Fruit fly (Drosophila melanogaster) whole organism, embryonic: ENCODE results near the gene CG13898.

Experiments used
- Awh ChIP-seq: fragments of 200-800 bp; sonication (Bioruptor generic); IDR thresholded peaks from 2 replicates; pipeline ENCODE4, ENCODE4 v1.3.6; 2022; ENCODE audit warnings: missing biosample characterization, missing genetic modification characterization
- CG10274 ChIP-seq: fragments of 200-800 bp; sonication (Bioruptor generic); optimal IDR thresholded peaks from 3 replicates; lab custom pipeline; 2017; ENCODE audit warnings: missing biosample characterization, mild to moderate bottlenecking, missing genetic modification characterization
- CG10959 ChIP-seq: fragments of 200-800 bp; sonication (Bioruptor generic); IDR thresholded peaks from 2 replicates; pipeline ENCODE4 v1.3.6; 2022; ENCODE audit warnings: missing biosample characterization, missing genetic modification characterization
- CG11085 ChIP-seq: fragments of 200-800 bp; sonication (Bioruptor generic); IDR thresholded peaks from 2 replicates; pipeline ENCODE4 v1.3.6; 2022; ENCODE audit warnings: missing biosample characterization, missing genetic modification characterization
- CG13424 ChIP-seq: fragments of 200-800 bp; sonication (Bioruptor generic); optimal IDR thresholded peaks from 2 replicates; lab custom pipeline; 2019; ENCODE audit warnings: missing biosample characterization, mild to moderate bottlenecking, missing genetic modification characterization, moderate library complexity
- CG14050 ChIP-seq: fragments of 200-800 bp; sonication (Bioruptor generic); IDR thresholded peaks from 3 replicates; pipeline ENCODE4 v1.3.6; 2022; ENCODE audit warnings: missing biosample characterization, missing genetic modification characterization
- CG14710 ChIP-seq: fragments of 200-800 bp; sonication (Bioruptor generic); optimal IDR thresholded peaks from 3 replicates; lab custom pipeline; 2019; ENCODE audit warnings: missing biosample characterization, mild to moderate bottlenecking, missing genetic modification characterization, moderate library complexity
- CG15073 ChIP-seq: fragments of 200-800 bp; sonication (Bioruptor generic); optimal IDR thresholded peaks from 2 replicates; lab custom pipeline; 2016; ENCODE audit warnings: missing biosample characterization, missing genetic modification characterization
- CG1603 ChIP-seq: fragments of 200-800 bp; sonication (Bioruptor generic); optimal IDR thresholded peaks from 2 replicates; lab custom pipeline; 2019; ENCODE audit warnings: missing biosample characterization, mild to moderate bottlenecking, missing genetic modification characterization, moderate library complexity
- CG1792 ChIP-seq: fragments of 200-800 bp; sonication (Bioruptor generic); optimal IDR thresholded peaks from 2 replicates; lab custom pipeline; 2016; ENCODE audit warnings: missing biosample characterization, missing genetic modification characterization
- CG2889 ChIP-seq: fragments of 200-800 bp; sonication (Bioruptor generic); IDR thresholded peaks from 3 replicates; pipeline ENCODE4 v1.3.6; 2022; ENCODE audit warnings: missing biosample characterization, missing genetic modification characterization
- CG34422 ChIP-seq: fragments of 200-800 bp; sonication (Bioruptor generic); IDR thresholded peaks from 3 replicates; pipeline ENCODE4 v1.3.6; 2022; ENCODE audit warnings: missing biosample characterization, missing genetic modification characterization
- CG4617 ChIP-seq: fragments of 200-800 bp; sonication (Bioruptor generic); optimal IDR thresholded peaks from 3 replicates; lab custom pipeline; 2016; ENCODE audit warnings: missing biosample characterization, missing genetic modification characterization, borderline replicate concordance
- CG5245 ChIP-seq: fragments of 200-800 bp; sonication (Bioruptor generic); optimal IDR thresholded peaks from 3 replicates; lab custom pipeline; 2016; ENCODE audit warnings: missing biosample characterization, missing genetic modification characterization
- CG6689 ChIP-seq: fragments of 200-800 bp; sonication (Bioruptor generic); IDR thresholded peaks from 2 replicates; pipeline ENCODE4 v1.3.6; 2022; ENCODE audit warnings: missing biosample characterization, missing genetic modification characterization
- CG8290 ChIP-seq, 3 experiments: fragments of 200-800 bp; sonication (Bioruptor generic); optimal IDR thresholded peaks; 2 replicates each; lab custom pipeline; 2016 to 2019; ENCODE audit warnings: missing biosample characterization in 3 of 3, missing genetic modification characterization in 3 of 3, mild to moderate bottlenecking in 2 of 3, moderate library complexity in 1 of 3
- CG8359 ChIP-seq: fragments of 200-800 bp; sonication (Bioruptor generic); optimal IDR thresholded peaks from 2 replicates; lab custom pipeline; 2017; ENCODE audit warnings: missing biosample characterization, mild to moderate bottlenecking, missing genetic modification characterization, borderline replicate concordance
- CG8924 ChIP-seq: fragments of 200-800 bp; optimal IDR thresholded peaks from 3 replicates; lab custom pipeline; 2019; ENCODE audit warnings: missing biosample characterization, mild to moderate bottlenecking, missing genetic modification characterization, moderate library complexity
- CHES-1-like ChIP-seq: fragments of 200-800 bp; sonication (Bioruptor generic); optimal IDR thresholded peaks from 2 replicates; lab custom pipeline; 2016; ENCODE audit warnings: missing biosample characterization, missing genetic modification characterization
- CoRest ChIP-seq: fragments of 200-800 bp; sonication (Bioruptor generic); optimal IDR thresholded peaks from 3 replicates; lab custom pipeline; 2018; ENCODE audit warnings: missing biosample characterization, mild to moderate bottlenecking, missing genetic modification characterization, moderate library complexity
- CrebB ChIP-seq: fragments of 200-800 bp; sonication (Bioruptor generic); optimal IDR thresholded peaks from 3 replicates; lab custom pipeline; 2018; ENCODE audit warnings: missing biosample characterization, mild to moderate bottlenecking, missing genetic modification characterization
- Fer3 ChIP-seq: fragments of 200-800 bp; sonication (Bioruptor generic); optimal IDR thresholded peaks from 2 replicates; lab custom pipeline; 2018; ENCODE audit warnings: missing biosample characterization, mild to moderate bottlenecking, missing genetic modification characterization, moderate library complexity
- Lim3 ChIP-seq: fragments of 200-800 bp; sonication (Bioruptor generic); IDR thresholded peaks from 2 replicates; pipeline ENCODE4 v1.3.6; 2022; ENCODE audit warnings: missing biosample characterization, missing genetic modification characterization
- MESR4 ChIP-seq: fragments of 200-800 bp; sonication (Bioruptor generic); optimal IDR thresholded peaks from 2 replicates; lab custom pipeline; 2018; ENCODE audit warnings: missing biosample characterization, mild to moderate bottlenecking, missing genetic modification characterization, moderate library complexity
- NK7.1 ChIP-seq: fragments of 200-800 bp; sonication (Bioruptor generic); optimal IDR thresholded peaks from 3 replicates; lab custom pipeline; 2016; ENCODE audit warnings: missing biosample characterization, missing genetic modification characterization
- NfI ChIP-seq: fragments of 200-800 bp; sonication (Bioruptor generic); optimal IDR thresholded peaks from 3 replicates; lab custom pipeline; 2018; ENCODE audit warnings: missing biosample characterization, mild to moderate bottlenecking, missing genetic modification characterization, moderate library complexity
- Pdp1 ChIP-seq, 2 experiments: fragments of 200-800 bp; sonication (Bioruptor generic); optimal IDR thresholded peaks; 3 replicates each; lab custom pipeline; 2016; ENCODE audit warnings: missing biosample characterization in 2 of 2, missing genetic modification characterization in 2 of 2, mild to moderate bottlenecking in 1 of 2, moderate library complexity in 1 of 2
- ara ChIP-seq: fragments of 200-800 bp; sonication (Bioruptor generic); IDR thresholded peaks from 2 replicates; pipeline ENCODE4 v1.3.6; 2022; ENCODE audit warnings: missing biosample characterization, missing genetic modification characterization
- bsh ChIP-seq, 2 experiments: fragments of 200-800 bp; sonication (Bioruptor generic); optimal IDR thresholded peaks; 2 replicates each; lab custom pipeline; 2017 to 2018; ENCODE audit warnings: mild to moderate bottlenecking in 2 of 2, missing biosample characterization in 2 of 2, missing genetic modification characterization in 2 of 2, moderate library complexity in 1 of 2
- cato ChIP-seq: fragments of 200-800 bp; sonication (Bioruptor generic); optimal IDR thresholded peaks from 2 replicates; lab custom pipeline; 2016; ENCODE audit warnings: missing biosample characterization, missing genetic modification characterization, borderline replicate concordance
- esg ChIP-seq: fragments of 200-800 bp; sonication (Bioruptor generic); conservative IDR thresholded peaks from 2 replicates; pipeline ENCODE4 v1.3.6; 2022; ENCODE audit warnings: missing biosample characterization, missing genetic modification characterization
- ftz-f1 ChIP-seq: fragments of 200-800 bp; sonication (Bioruptor generic); optimal IDR thresholded peaks from 2 replicates; lab custom pipeline; 2016; ENCODE audit warnings: missing biosample characterization, missing genetic modification characterization
- gfzf ChIP-seq: fragments of 200-800 bp; sonication (Bioruptor generic); optimal IDR thresholded peaks from 2 replicates; lab custom pipeline; 2016; ENCODE audit warnings: missing biosample characterization, mild to moderate bottlenecking, missing genetic modification characterization, moderate library complexity
- hb ChIP-seq: fragments of 200-800 bp; sonication (Bioruptor generic); IDR thresholded peaks from 3 replicates; pipeline ENCODE4 v1.3.6; 2022; ENCODE audit warnings: missing biosample characterization, missing genetic modification characterization; ENCODE audit not compliant: partially characterized antibody
- ken ChIP-seq: fragments of 200-800 bp; sonication (Bioruptor generic); IDR thresholded peaks from 3 replicates; pipeline ENCODE4 v1.3.6; 2022; ENCODE audit warnings: missing biosample characterization, missing genetic modification characterization
- lmd ChIP-seq: fragments of 200-800 bp; sonication (Bioruptor generic); IDR thresholded peaks from 2 replicates; pipeline ENCODE4 v1.3.6; 2022; ENCODE audit warnings: missing biosample characterization, missing genetic modification characterization
- lov ChIP-seq, 2 experiments: fragments of 200-800 bp in 1 of 2; fragments of >200 bp in 1 of 2; sonication (Bioruptor generic) in 1 of 2; IDR thresholded peaks in 1 of 2; optimal IDR thresholded peaks in 1 of 2; 2 replicates in 1 of 2; 3 replicates in 1 of 2; pipeline versions ENCODE4 v1.3.6 to Lab custom; 2017 to 2022; ENCODE audit warnings: missing biosample characterization in 1 of 2, missing genetic modification characterization in 1 of 2
- nau ChIP-seq: fragments of 200-800 bp; sonication (Bioruptor generic); optimal IDR thresholded peaks from 3 replicates; lab custom pipeline; 2017; ENCODE audit warnings: missing biosample characterization, mild to moderate bottlenecking, missing genetic modification characterization, missing genetic modification reagents
- phol ChIP-seq: fragments of 200-800 bp; sonication (Bioruptor generic); optimal IDR thresholded peaks from 3 replicates; lab custom pipeline; 2018; ENCODE audit warnings: missing biosample characterization, mild to moderate bottlenecking, missing genetic modification characterization, moderate library complexity
- pita ChIP-seq: fragments of 200-800 bp; sonication (Bioruptor generic); optimal IDR thresholded peaks from 2 replicates; lab custom pipeline; 2017; ENCODE audit warnings: missing biosample characterization, mild to moderate bottlenecking, missing genetic modification characterization
- pnt ChIP-seq: fragments of 200-800 bp; sonication (Bioruptor generic); optimal IDR thresholded peaks from 3 replicates; lab custom pipeline; 2016; ENCODE audit warnings: missing biosample characterization, missing genetic modification characterization
- pum ChIP-seq: fragments of 200-800 bp; sonication (Bioruptor generic); optimal IDR thresholded peaks from 2 replicates; lab custom pipeline; 2016; ENCODE audit warnings: missing biosample characterization, missing genetic modification characterization
- sd ChIP-seq: fragments of 200-800 bp; sonication (Bioruptor generic); optimal IDR thresholded peaks from 3 replicates; lab custom pipeline; 2018; ENCODE audit warnings: missing biosample characterization, mild to moderate bottlenecking, missing genetic modification characterization, moderate library complexity
- slbo ChIP-seq: fragments of 200-800 bp; sonication (Bioruptor generic); IDR thresholded peaks from 2 replicates; pipeline ENCODE4 v1.3.6; 2022; ENCODE audit warnings: missing biosample characterization, missing genetic modification characterization
- sob ChIP-seq: fragments of 200-800 bp; sonication (Bioruptor generic); IDR thresholded peaks from 2 replicates; pipeline ENCODE4 v1.3.6; 2022; ENCODE audit warnings: missing biosample characterization, missing genetic modification characterization
- unpg ChIP-seq: fragments of 200-800 bp; sonication (Bioruptor generic); optimal IDR thresholded peaks from 3 replicates; lab custom pipeline; 2018; ENCODE audit warnings: missing biosample characterization, mild to moderate bottlenecking, missing genetic modification characterization, moderate library complexity
- yki ChIP-seq: fragments of >200 bp; optimal IDR thresholded peaks from 3 replicates; lab custom pipeline; 2018

CG13898 gene

dm6 chr3L:786835-787234, 17.0 kb downstream of the CG13898 start:
- TF ChIP-seq nau (GFP tag; lab: Kevin White, UChicago) (peak; percentile 89), CG8290 (GFP tag; optimal IDR thresholded peaks at IDR 0.05; lab: Kevin White, UChicago) (no peak), CG8290 (tag; optimal IDR thresholded peaks at IDR 0.05; lab: Kevin White, UChicago) (peak in 1 of 2 experiments; percentile 24), CG15073 (no peak), lov (optimal IDR thresholded peaks at IDR 0.05; lab: Kevin White, UChicago) (no peak), lov (GFP tag; IDR thresholded peaks at IDR 0.05; lab: Robert Waterston, UW) (0 out of 3 replicates have a peak, but pooled peaks have one; percentile 25), NK7.1 (GFP tag; lab: Kevin White, UChicago) (no peak), sob (GFP tag; lab: Robert Waterston, UW) (no peak), sd (tag; lab: Kevin White, UChicago) (peak; percentile 82), cato (no peak), pita (GFP tag; lab: Kevin White, UChicago) (no peak), CG6689 (GFP tag; lab: Robert Waterston, UW) (no peak), ken (0 out of 3 replicates have a peak, but pooled peaks have one; percentile 16), CG10274 (no peak)

- TF ChIP-seq CG14710 (no peak), CG13424 (tag; lab: Kevin White, UChicago) (peak; percentile 11), unpg (GFP tag; lab: Kevin White, UChicago) (peak; percentile 15), CG8290 (GFP tag; optimal IDR thresholded peaks at IDR 0.05; lab: Kevin White, UChicago) (no peak), CG8290 (tag; optimal IDR thresholded peaks at IDR 0.05; lab: Kevin White, UChicago) (peak in 1 of 2 experiments; percentile 12), CrebB (no peak), CG8924 (tag; lab: Kevin White, UChicago) (no peak), CG1792 (GFP tag; lab: Kevin White, UChicago) (peak; percentile 21), Lim3 (GFP tag; lab: Robert Waterston, UW) (no peak), Awh (no peak), gfzf (GFP tag; lab: Kevin White, UChicago) (no peak), slbo (0 out of 2 replicates have a peak, but pooled peaks have one; percentile 4), MESR4 (GFP tag; lab: Kevin White, UChicago) (no peak), CG14050 (no peak), CG34422 (GFP tag; lab: Robert Waterston, UW) (no peak), NfI (GFP tag; lab: Kevin White, UChicago) (no peak), CG8359 (no peak), lmd (GFP tag; lab: Robert Waterston, UW) (no peak), CoRest (tag; lab: Kevin White, UChicago) (no peak), Fer3 (no peak), CHES-1-like (GFP tag; lab: Kevin White, UChicago) (no peak), CG5245 (GFP tag; lab: Kevin White, UChicago) (no peak), pnt (GFP tag; lab: Kevin White, UChicago) (no peak), ara (GFP tag; lab: Robert Waterston, UW) (no peak), esg (no peak), Pdp1 (GFP tag; optimal IDR thresholded peaks at IDR 0.05; lab: Kevin White, UChicago) (peak in 1 of 2 experiments; percentile 33), phol (tag; lab: Kevin White, UChicago) (peak; percentile 33), CG10959 (no peak), bsh (GFP tag; optimal IDR thresholded peaks at IDR 0.05; lab: Kevin White, UChicago) (peak in 1 of 2 experiments; percentile 37), yki (lab: Kevin White, UChicago) (no peak), CG4617 (GFP tag; lab: Kevin White, UChicago) (no peak), pum (GFP tag; lab: Kevin White, UChicago) (no peak), CG1603 (tag; lab: Kevin White, UChicago) (peak; percentile 56), CG2889 (no peak), hb (GFP tag; lab: Robert Waterston, UW) (no peak), CG11085 (GFP tag; lab: Robert Waterston, UW) (0 out of 2 replicates have a peak, but pooled peaks have one; percentile 13), ftz-f1 (GFP tag; lab: Kevin White, UChicago) (no peak)
These were observed 18.0 kb downstream of the CG13898 start for dm6 chr3L:785726-786351.
